Worm (Caenorhabditis elegans) whole organism, L3 larva: ENCODE data around the gene K03H1.11.
A peak's percentile ranks its signal among the peaks of the same experiment; 100 is the strongest.

Source experiments
- R02D3.7 ChIP-seq: fragments of 150-350 bp; optimal IDR thresholded peaks from 2 replicates; lab custom pipeline; 2014; ENCODE audit warnings: missing biosample characterization, missing genetic modification characterization
- ZK546.5 ChIP-seq: sonication (generic microtip); optimal IDR thresholded peaks from 2 replicates; lab custom pipeline; 2017; ENCODE audit warnings: missing biosample characterization, missing genetic modification characterization
- ceh-28 ChIP-seq: fragments of 150-350 bp; optimal IDR thresholded peaks from 2 replicates; lab custom pipeline; 2014; ENCODE audit warnings: missing biosample characterization, missing genetic modification reagents, missing genetic modification characterization
- ceh-9 ChIP-seq: sonication (generic microtip); optimal IDR thresholded peaks from 2 replicates; lab custom pipeline; 2018; ENCODE audit warnings: missing biosample characterization, missing genetic modification characterization
- egl-5 ChIP-seq: fragments of 150-350 bp; optimal IDR thresholded peaks from 2 replicates; lab custom pipeline; 2017; ENCODE audit warnings: missing biosample characterization, missing genetic modification reagents, missing genetic modification characterization, inconsistent platforms
- elt-1 ChIP-seq: fragments of 150-350 bp; optimal IDR thresholded peaks from 2 replicates; lab custom pipeline; 2014; ENCODE audit warnings: missing biosample characterization, missing genetic modification characterization
- elt-2 ChIP-seq: sonication (generic microtip); optimal IDR thresholded peaks from 2 replicates; lab custom pipeline; 2016; ENCODE audit warnings: missing genetic modification reagents, mild to moderate bottlenecking, missing genetic modification characterization, missing compliant biosample characterization
- eor-1 ChIP-seq, 2 experiments: fragments of 150-350 bp; optimal IDR thresholded peaks; 2 replicates each; lab custom pipeline; 2014 to 2018; ENCODE audit warnings: missing biosample characterization in 2 of 2, missing genetic modification characterization in 2 of 2
- fkh-10 ChIP-seq: sonication (generic microtip); optimal IDR thresholded peaks from 2 replicates; lab custom pipeline; 2017; ENCODE audit warnings: missing biosample characterization, missing genetic modification reagents, missing genetic modification characterization
- fkh-2 ChIP-seq: fragments of 150-350 bp; optimal IDR thresholded peaks from 2 replicates; lab custom pipeline; 2014; ENCODE audit warnings: missing biosample characterization, missing genetic modification reagents, missing genetic modification characterization
- fos-1 ChIP-seq: fragments of 150-350 bp; optimal IDR thresholded peaks from 2 replicates; lab custom pipeline; 2014; ENCODE audit warnings: missing biosample characterization, missing genetic modification characterization
- hmg-11 ChIP-seq: sonication (generic microtip); optimal IDR thresholded peaks from 2 replicates; lab custom pipeline; 2016; ENCODE audit warnings: missing genetic modification characterization, missing compliant biosample characterization
- jun-1 ChIP-seq: fragments of 150-350 bp; optimal IDR thresholded peaks from 2 replicates; lab custom pipeline; 2014; ENCODE audit warnings: missing biosample characterization, missing genetic modification reagents, missing genetic modification characterization
- lin-15B ChIP-seq: fragments of 150-350 bp; optimal IDR thresholded peaks from 2 replicates; lab custom pipeline; 2014; ENCODE audit warnings: missing biosample characterization, missing genetic modification characterization
- lin-39 ChIP-seq: fragments of 150-350 bp; optimal IDR thresholded peaks from 2 replicates; lab custom pipeline; 2018; ENCODE audit warnings: missing biosample characterization, missing genetic modification reagents, missing genetic modification characterization
- mml-1 ChIP-seq: fragments of 150-350 bp; sonication (generic microtip); optimal IDR thresholded peaks from 3 replicates; lab custom pipeline; 2014; ENCODE audit warnings: missing biosample characterization, missing genetic modification characterization
- nfya-1 ChIP-seq: sonication (generic microtip); optimal IDR thresholded peaks from 2 replicates; lab custom pipeline; 2017; ENCODE audit warnings: missing genetic modification characterization, mild to moderate bottlenecking, missing compliant biosample characterization, antibody characterized with exemption, moderate library complexity; ENCODE audit not compliant: insufficient read depth
- nhr-12 ChIP-seq: fragments of 150-350 bp; optimal IDR thresholded peaks from 2 replicates; lab custom pipeline; 2014; ENCODE audit warnings: missing biosample characterization, missing genetic modification characterization
- nhr-23 ChIP-seq: fragments of 150-350 bp; optimal IDR thresholded peaks from 2 replicates; lab custom pipeline; 2014; ENCODE audit warnings: missing biosample characterization, missing genetic modification reagents, missing genetic modification characterization
- nhr-237 ChIP-seq: fragments of 150-350 bp; optimal IDR thresholded peaks from 2 replicates; lab custom pipeline; 2014; ENCODE audit warnings: missing biosample characterization, missing genetic modification characterization
- nhr-25 ChIP-seq: sonication (generic microtip); optimal IDR thresholded peaks from 2 replicates; lab custom pipeline; 2017; ENCODE audit warnings: missing biosample characterization, missing genetic modification characterization
- nhr-43 ChIP-seq: sonication (generic microtip); optimal IDR thresholded peaks from 2 replicates; lab custom pipeline; 2016; ENCODE audit warnings: mild to moderate bottlenecking, missing genetic modification characterization, missing compliant biosample characterization; ENCODE audit not compliant: poor library complexity, severe bottlenecking
- nhr-76 ChIP-seq: fragments of 150-350 bp; sonication (generic microtip); optimal IDR thresholded peaks from 5 replicates; lab custom pipeline; 2014; ENCODE audit warnings: missing biosample characterization, missing genetic modification characterization
- pha-4 ChIP-seq: fragments of 150-350 bp; optimal IDR thresholded peaks from 2 replicates; lab custom pipeline; 2014; ENCODE audit warnings: missing biosample characterization, missing genetic modification reagents, missing genetic modification characterization
- pqm-1 ChIP-seq: fragments of 150-350 bp; optimal IDR thresholded peaks from 2 replicates; lab custom pipeline; 2017; ENCODE audit warnings: missing biosample characterization, missing genetic modification characterization, inconsistent platforms
- skn-1 ChIP-seq: fragments of 150-350 bp; optimal IDR thresholded peaks from 2 replicates; lab custom pipeline; 2014; ENCODE audit warnings: missing biosample characterization, missing genetic modification characterization
- snpc-4 ChIP-seq: fragments of 150-350 bp; optimal IDR thresholded peaks from 2 replicates; lab custom pipeline; 2014; ENCODE audit warnings: missing biosample characterization, missing genetic modification characterization
- unc-39 ChIP-seq: sonication (generic microtip); optimal IDR thresholded peaks from 4 replicates; lab custom pipeline; 2017; ENCODE audit warnings: missing biosample characterization, missing genetic modification characterization
- zag-1 ChIP-seq: fragments of 150-350 bp; optimal IDR thresholded peaks from 2 replicates; lab custom pipeline; 2014; ENCODE audit warnings: missing biosample characterization, missing genetic modification characterization
- ztf-11 ChIP-seq: fragments of 150-350 bp; optimal IDR thresholded peaks from 2 replicates; lab custom pipeline; 2014; ENCODE audit warnings: missing biosample characterization, missing genetic modification characterization
- ztf-4 ChIP-seq: fragments of 150-350 bp; optimal IDR thresholded peaks from 2 replicates; lab custom pipeline; 2014; ENCODE audit warnings: missing biosample characterization, missing genetic modification characterization

Gene K03H1.11

DNA sequence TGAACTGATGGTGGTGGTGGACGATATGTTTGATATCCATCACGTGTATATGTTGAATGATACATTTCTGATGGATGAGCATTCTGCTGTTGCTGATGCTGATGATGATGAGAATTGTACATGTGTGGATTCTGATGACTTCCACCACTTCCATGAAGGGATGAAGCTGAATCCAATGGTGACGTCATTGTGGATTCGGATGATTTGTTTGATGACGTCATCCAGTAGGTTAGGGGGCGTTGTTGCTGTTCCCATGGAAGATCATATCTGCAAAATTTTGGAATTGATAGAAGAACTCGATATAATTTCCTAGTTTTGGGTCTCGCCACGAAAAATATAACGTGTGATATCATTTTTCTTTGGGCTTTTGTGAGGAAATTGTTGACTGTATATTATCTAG, 11.7 kb upstream of the K03H1.11 start:
- no peak for TF ChIP-seq fkh-2
- no peak for TF ChIP-seq fkh-10 (GFP tag; lab: Kevin White, UChicago)
- TF ChIP-seq R02D3.7 (tag; lab: Kevin White, UChicago): no peak
- no peak for TF ChIP-seq ceh-9
- no peak for TF ChIP-seq mml-1 (tag; lab: Kevin White, UChicago)
- TF ChIP-seq nhr-76 (tag; lab: Kevin White, UChicago): no peak
- TF ChIP-seq nhr-43 (tag; lab: Kevin White, UChicago): no peak
- TF ChIP-seq hmg-11 (tag; lab: Kevin White, UChicago): no peak
- TF ChIP-seq elt-1: no peak

- TF ChIP-seq skn-1 (tag; lab: Kevin White, UChicago): no peak
- TF ChIP-seq pha-4 (tag; lab: Kevin White, UChicago): peak; percentile 39
- peak; percentile 20 for TF ChIP-seq nfya-1 (tag; lab: Kevin White, UChicago)
- peak; percentile 3 for TF ChIP-seq snpc-4 (tag; lab: Kevin White, UChicago)
- TF ChIP-seq eor-1 (tag; optimal IDR thresholded peaks at IDR 0.05; lab: Kevin White, UChicago): no peak
- no peak for TF ChIP-seq nhr-43 (tag; lab: Kevin White, UChicago)
- peak; percentile 66 for TF ChIP-seq jun-1 (tag; lab: Kevin White, UChicago)
- no peak for TF ChIP-seq lin-39
- peak; percentile 50 for TF ChIP-seq pqm-1 (tag; lab: Kevin White, UChicago)
- peak; percentile 40 for TF ChIP-seq ceh-28 (tag; lab: Kevin White, UChicago)
- TF ChIP-seq ceh-9: no peak
- TF ChIP-seq elt-2 (tag; lab: Kevin White, UChicago): peak; percentile 52
- TF ChIP-seq fos-1: peak; percentile 62
- no peak for TF ChIP-seq ztf-4 (tag; lab: Kevin White, UChicago)
Observed at ce11 chrIII:9956665-9957401, 5.1 kb upstream of the K03H1.11 start, which contains the start of gene alx-1. Gene alx-1 (plus strand): TSS chrIII:9957351.

DNA sequence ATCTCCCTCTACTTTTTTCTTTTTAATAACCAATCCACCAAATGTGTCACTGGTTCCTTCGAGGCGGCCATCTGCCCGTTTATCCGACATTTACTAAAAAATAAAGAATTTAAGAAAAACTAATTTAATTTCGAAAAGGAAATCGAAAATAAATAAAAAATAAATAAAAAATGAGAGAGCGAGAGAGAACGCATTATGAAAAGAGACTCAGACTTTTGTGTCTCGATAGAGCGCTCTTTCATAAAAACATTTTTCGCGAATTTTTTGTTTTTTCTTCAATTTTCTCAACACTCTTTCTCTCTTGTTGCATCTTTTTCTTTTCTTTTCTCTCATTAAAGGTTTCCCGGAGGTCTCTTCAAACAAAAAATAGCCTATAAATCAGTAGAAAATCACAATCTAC, 4.4 kb upstream of the K03H1.11 start, which contains the start of gene mog-1:
mog-1 (minus strand) TSS at position 93 of the 400 bp plus-strand sequence.
- peak; percentile 17 for TF ChIP-seq lin-15B
- TF ChIP-seq pha-4 (tag; lab: Kevin White, UChicago): peak; percentile 60
- TF ChIP-seq elt-2 (tag; lab: Kevin White, UChicago): no peak
- TF ChIP-seq nhr-237 (tag; lab: Kevin White, UChicago): no peak
- no peak for TF ChIP-seq jun-1 (tag; lab: Kevin White, UChicago)
- peak; percentile 11 for TF ChIP-seq egl-5
- TF ChIP-seq nhr-12 (tag; lab: Kevin White, UChicago): no peak
- TF ChIP-seq, all 47 proteins: peak for 3

DNA sequence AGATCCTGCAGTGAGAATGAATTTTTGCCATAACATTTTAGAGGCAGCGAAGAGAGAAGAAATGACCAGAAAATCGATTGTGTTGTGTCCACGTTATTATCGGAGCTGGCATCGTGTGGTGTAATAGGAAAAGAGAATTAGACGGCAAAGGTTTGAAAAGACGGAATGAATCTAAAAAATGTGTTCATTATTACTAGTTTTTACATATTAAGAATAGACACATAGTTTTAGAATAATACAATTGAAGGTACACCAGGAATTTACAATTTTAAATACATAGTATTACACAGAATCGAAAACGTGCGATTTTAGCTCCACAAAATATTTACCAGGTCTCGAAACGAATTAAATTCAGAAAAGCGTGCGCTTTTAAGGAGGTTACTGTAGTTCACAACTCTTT, 1.5 kb downstream of the K03H1.11 start, which contains the start of gene K03H1.13:
K03H1.13 (minus strand) TSS at position 101 of the 400 bp plus-strand sequence.
- TF ChIP-seq nhr-23 (tag; lab: Kevin White, UChicago): no peak
- TF ChIP-seq nfya-1 (tag; lab: Kevin White, UChicago): peak; percentile 4
- TF ChIP-seq elt-2 (tag; lab: Kevin White, UChicago): no peak
- peak; percentile 6 for TF ChIP-seq pha-4 (tag; lab: Kevin White, UChicago)
- no peak for TF ChIP-seq ceh-9
- no peak for TF ChIP-seq nhr-25
- no peak for TF ChIP-seq ztf-11 (tag; lab: Kevin White, UChicago)
- no peak for TF ChIP-seq lin-39
- TF ChIP-seq egl-5: no peak
- TF ChIP-seq ceh-28 (tag; lab: Kevin White, UChicago): peak; percentile 42
- no peak for TF ChIP-seq fkh-10 (GFP tag; lab: Kevin White, UChicago)
- TF ChIP-seq unc-39: no peak
- no peak for TF ChIP-seq zag-1 (tag; lab: Kevin White, UChicago)

DNA sequence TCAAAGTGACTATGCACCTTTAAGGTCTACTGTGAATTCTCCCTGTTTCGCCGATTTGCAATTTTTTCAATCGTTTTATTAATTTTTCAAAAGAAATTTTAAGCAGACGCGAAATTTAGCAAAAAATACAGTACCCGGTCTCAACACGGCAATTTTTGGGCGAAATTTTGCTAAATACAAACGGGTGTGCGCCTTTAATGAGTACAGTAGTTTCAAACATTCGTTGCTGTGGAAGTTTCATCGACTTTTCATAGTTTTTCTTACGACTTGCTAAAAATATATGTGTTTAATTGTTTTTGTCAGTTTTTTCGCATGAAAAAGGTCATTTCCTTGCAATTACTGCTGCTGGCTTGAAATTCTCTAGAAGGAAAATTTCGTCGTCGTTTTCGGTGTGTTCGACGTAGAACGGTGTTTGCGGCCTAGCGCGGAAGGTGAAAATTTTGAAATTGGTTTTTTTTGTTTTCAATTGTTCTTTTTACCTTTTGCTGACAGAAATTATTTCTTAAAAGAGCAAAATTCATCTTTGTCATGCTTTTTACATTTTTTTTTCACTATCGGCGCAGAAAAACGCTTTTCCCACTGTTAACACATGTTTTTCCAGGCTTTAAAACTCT, 4.9 kb downstream of the K03H1.11 start, which contains the start of gene K03H1.7:
K03H1.7 (plus strand) TSS at position 600 of the 614 bp plus-strand sequence.
- TF ChIP-seq lin-15B: peak; percentile 73
- no peak for TF ChIP-seq ZK546.5
